Fruit fly (Drosophila melanogaster): ENCODE data around the gene CG12219.

Gene CG12219

dm6 chrX:6316858-6317474 lies 15.9 kb upstream of the CG12219 start (continued):
- peak; percentile 42 for TF ChIP-seq CG3032 (tag; optimal IDR thresholded peaks at IDR 0.05)
- peak; percentile 11 for TF ChIP-seq CG4318 (GFP tag; optimal IDR thresholded peaks at IDR 0.05)
- no peak for TF ChIP-seq Eip93F (GFP tag; optimal IDR thresholded peaks at IDR 0.05)
- TF ChIP-seq fkh (GFP tag; optimal IDR thresholded peaks at IDR 0.05), result no peak
- peak; percentile 50 for TF ChIP-seq pdm3 (GFP tag; optimal IDR thresholded peaks at IDR 0.05)
- TF ChIP-seq CG8119 (GFP tag; IDR thresholded peaks at IDR 0.05), result peak; percentile 54; the same call in 2 of the 3 replicates
- TF ChIP-seq fd85E (GFP tag; optimal IDR thresholded peaks at IDR 0.05), result no peak
- TF ChIP-seq fd59A (GFP tag; optimal IDR thresholded peaks at IDR 0.05), result peak; percentile 15
- no peak for TF ChIP-seq CG6854 (GFP tag; optimal IDR thresholded peaks at IDR 0.05)
- peak; percentile 25 for TF ChIP-seq Hr39 (GFP tag; optimal IDR thresholded peaks at IDR 0.05)
- no peak for TF ChIP-seq salr (GFP tag; optimal IDR thresholded peaks at IDR 0.05)
- peak; percentile 73 for TF ChIP-seq svp (GFP tag)
- TF ChIP-seq net (GFP tag; optimal IDR thresholded peaks at IDR 0.05), result peak; percentile 26
- TF ChIP-seq Lpt (GFP tag; optimal IDR thresholded peaks at IDR 0.05), result peak; percentile 3
- TF ChIP-seq topi (GFP tag; optimal IDR thresholded peaks at IDR 0.05), result peak; percentile 27
- TF ChIP-seq Gug (GFP tag; IDR thresholded peaks at IDR 0.05), result peak; percentile 42
- TF ChIP-seq Ets96B (tag; optimal IDR thresholded peaks at IDR 0.05), result peak; percentile 45
- TF ChIP-seq vri (GFP tag; optimal IDR thresholded peaks at IDR 0.05), result no peak
- peak; percentile 64; the same call in 2 of the 3 replicates for TF ChIP-seq eg (GFP tag; IDR thresholded peaks at IDR 0.05)
- TF ChIP-seq CG10631 (GFP tag; optimal IDR thresholded peaks at IDR 0.05), result peak; percentile 42
- TF ChIP-seq CG10669 (GFP tag; optimal IDR thresholded peaks at IDR 0.05), result peak; percentile 31
- peak; percentile 20 for TF ChIP-seq achi (GFP tag; optimal IDR thresholded peaks at IDR 0.05)
- TF ChIP-seq CG11762 (GFP tag; optimal IDR thresholded peaks at IDR 0.05; ENCODE audit: insufficient read depth), result no peak
- peak; percentile 30 for TF ChIP-seq Sox14 (GFP tag; optimal IDR thresholded peaks at IDR 0.05)
- TF ChIP-seq CG8319 (GFP tag; optimal IDR thresholded peaks at IDR 0.05), result no peak
- TF ChIP-seq CG3919 (GFP tag; optimal IDR thresholded peaks at IDR 0.05), result peak; percentile 60
- TF ChIP-seq CG6276 (GFP tag; optimal IDR thresholded peaks at IDR 0.05), result peak; percentile 32

dm6 chrX:6315583-6315982 lies 14.5 kb upstream of the CG12219 start:
- no peak for TF ChIP-seq esn (GFP tag; optimal IDR thresholded peaks at IDR 0.05)
- peak; percentile 0 for TF ChIP-seq Eip78C (GFP tag)
- TF ChIP-seq Ets96B (tag; optimal IDR thresholded peaks at IDR 0.05), result no peak
- no peak for TF ChIP-seq OdsH (GFP tag; optimal IDR thresholded peaks at IDR 0.05)
- TF ChIP-seq CG6163 (GFP tag; IDR thresholded peaks at IDR 0.05), result no peak

dm6 chrX:6311516-6311915 lies 10.4 kb upstream of the CG12219 start:
- peak; percentile 16 for TF ChIP-seq CG32006 (GFP tag; optimal IDR thresholded peaks at IDR 0.05)
- TF ChIP-seq Lpt (GFP tag; optimal IDR thresholded peaks at IDR 0.05), result no peak

dm6 chrX:6310408-6310807 lies 9.3 kb upstream of the CG12219 start:
- TF ChIP-seq pdm3 (GFP tag; optimal IDR thresholded peaks at IDR 0.05) (no peak), CG8632 (GFP tag; optimal IDR thresholded peaks at IDR 0.05) (no peak), Lpt (GFP tag; optimal IDR thresholded peaks at IDR 0.05) (no peak), CG11762 (GFP tag; optimal IDR thresholded peaks at IDR 0.05; ENCODE audit: insufficient read depth) (no peak), spab (GFP tag; optimal IDR thresholded peaks at IDR 0.05) (no peak), CG6808 (GFP tag; optimal IDR thresholded peaks at IDR 0.05) (no peak), fkh (GFP tag; optimal IDR thresholded peaks at IDR 0.05) (no peak), salr (GFP tag; optimal IDR thresholded peaks at IDR 0.05) (no peak), acj6 (GFP tag; optimal IDR thresholded peaks at IDR 0.05) (no peak), CG10669 (GFP tag; optimal IDR thresholded peaks at IDR 0.05) (no peak), Gug (GFP tag; IDR thresholded peaks at IDR 0.05) (0 out of 2 replicates have a peak, but pooled peaks have one; percentile 16), CG34406 (GFP tag; optimal IDR thresholded peaks at IDR 0.05) (no peak), CG6276 (GFP tag; optimal IDR thresholded peaks at IDR 0.05) (peak; percentile 11), CG15336 (GFP tag; IDR thresholded peaks at IDR 0.05) (peak; percentile 25; the same call in 1 of the 2 replicates), CG6163 (GFP tag; IDR thresholded peaks at IDR 0.05) (0 out of 3 replicates have a peak, but pooled peaks have one; percentile 39), cyc (GFP tag; optimal IDR thresholded peaks at IDR 0.05) (no peak), Sox102F (GFP tag; optimal IDR thresholded peaks at IDR 0.05) (no peak), eg (GFP tag; IDR thresholded peaks at IDR 0.05) (0 out of 3 replicates have a peak, but pooled peaks have one; percentile 49), Blimp-1 (GFP tag; optimal IDR thresholded peaks at IDR 0.05) (no peak), Eip93F (GFP tag; optimal IDR thresholded peaks at IDR 0.05) (no peak), CG32006 (GFP tag; optimal IDR thresholded peaks at IDR 0.05) (peak; percentile 31), CG16779 (tag; optimal IDR thresholded peaks at IDR 0.05) (no peak), CG3919 (GFP tag; optimal IDR thresholded peaks at IDR 0.05) (no peak), Hr4 (GFP tag; optimal IDR thresholded peaks at IDR 0.05) (peak; percentile 24), Eip78C (GFP tag) (peak; percentile 45), OdsH (GFP tag; optimal IDR thresholded peaks at IDR 0.05) (peak; percentile 9), CG8119 (GFP tag; IDR thresholded peaks at IDR 0.05) (0 out of 3 replicates have a peak, but pooled peaks have one; percentile 32), vri (GFP tag; optimal IDR thresholded peaks at IDR 0.05) (no peak)
